Worm (Caenorhabditis elegans): Measurements from ENCODE around the gene ccm-3.

ccm-3 gene

ce11 chrII:10563368-10563767, 43.7 kb downstream of the ccm-3 start, which contains the start of gene cdc-48.1 (continued):
- TF ChIP-seq D2030.7 (GFP tag; IDR thresholded peaks at IDR 0.05) (peak; percentile 99), nfya-1 (tag; optimal IDR thresholded peaks at IDR 0.05; ENCODE audit: borderline replicate concordance, insufficient read depth) (no peak), nhr-90 (tag; optimal IDR thresholded peaks at IDR 0.05) (peak; percentile 97), attf-6 (GFP tag; IDR thresholded peaks at IDR 0.05) (peak; percentile 92), attf-5 (GFP tag; optimal IDR thresholded peaks at IDR 0.05) (peak; percentile 100), Y95B8A.8 (GFP tag; IDR thresholded peaks at IDR 0.05) (peak; percentile 100), Y53F4B.3 (GFP tag; IDR thresholded peaks at IDR 0.05) (peak; percentile 94), lin-54 (GFP tag; optimal IDR thresholded peaks at IDR 0.05) (peak; percentile 100), ztf-28 (GFP tag; IDR thresholded peaks at IDR 0.05) (peak; percentile 97), F49E8.2 (tag; optimal IDR thresholded peaks at IDR 0.05; ENCODE audit: insufficient read depth) (peak; percentile 99), egrh-3 (GFP tag; IDR thresholded peaks at IDR 0.05) (peak; percentile 64; the same call in 1 of the 2 replicates), ztf-25 (GFP tag; IDR thresholded peaks at IDR 0.05) (peak; percentile 94), mel-28 (tag; optimal IDR thresholded peaks at IDR 0.05; ENCODE audit: borderline replicate concordance) (peak; percentile 82), pha-4 (tag; optimal IDR thresholded peaks at IDR 0.05) (peak; percentile 98), ceh-58 (GFP tag; IDR thresholded peaks at IDR 0.05) (0 out of 2 replicates have a peak, but pooled peaks have one; percentile 88), nhr-179 (tag; optimal IDR thresholded peaks at IDR 0.05) (no peak), let-607 (tag; optimal IDR thresholded peaks at IDR 0.05) (peak; percentile 98), T26A5.8 (tag; optimal IDR thresholded peaks at IDR 0.05) (peak; percentile 56), efl-1 (GFP tag; optimal IDR thresholded peaks at IDR 0.05) (peak; percentile 100), ztf-3 (GFP tag; optimal IDR thresholded peaks at IDR 0.05) (peak; percentile 96), ama-1 (optimal IDR thresholded peaks at IDR 0.05) (no peak), ama-1 (GFP tag; optimal IDR thresholded peaks at IDR 0.05) (peak; percentile 76 to 79), rcor-1 (GFP tag; IDR thresholded peaks at IDR 0.05) (peak; percentile 99), ceh-79 (tag; optimal IDR thresholded peaks at IDR 0.05) (peak; percentile 88), snpc-1.3 (tag; optimal IDR thresholded peaks at IDR 0.05; ENCODE audit: insufficient read depth) (peak; percentile 98), F10E7.11 (tag; optimal IDR thresholded peaks at IDR 0.05) (peak; percentile 87), K11D2.4 (GFP tag; IDR thresholded peaks at IDR 0.05) (peak; percentile 100), lin-26 (GFP tag; IDR thresholded peaks at IDR 0.05) (peak; percentile 95), atf-7 (tag; optimal IDR thresholded peaks at IDR 0.05) (peak; percentile 99), lsy-27 (tag; optimal IDR thresholded peaks at IDR 0.05; ENCODE audit: borderline replicate concordance, insufficient read depth) (peak; percentile 70), unc-62 (GFP tag; optimal IDR thresholded peaks at IDR 0.05) (peak; percentile 98), ccch-3 (GFP tag; optimal IDR thresholded peaks at IDR 0.05) (peak; percentile 84), aptf-3 (GFP tag; IDR thresholded peaks at IDR 0.05) (0 out of 2 replicates have a peak, but pooled peaks have one; percentile 69), sptf-2 (GFP tag; optimal IDR thresholded peaks at IDR 0.05) (peak; percentile 20), sdz-38 (tag; optimal IDR thresholded peaks at IDR 0.05) (no peak), him-1 (tag; optimal IDR thresholded peaks at IDR 0.05) (peak; percentile 97), hmg-1.2 (GFP tag; IDR thresholded peaks at IDR 0.05) (peak; percentile 94), dpff-1 (tag; optimal IDR thresholded peaks at IDR 0.05) (peak; percentile 11), ztf-22 (GFP tag; optimal IDR thresholded peaks at IDR 0.05) (peak; percentile 97), F39B2.1 (GFP tag; IDR thresholded peaks at IDR 0.05) (peak; percentile 94), unc-130 (GFP tag; optimal IDR thresholded peaks at IDR 0.05) (peak; percentile 98), tbx-9 (tag; optimal IDR thresholded peaks at IDR 0.05; ENCODE audit: borderline replicate concordance) (no peak), tbp1 (GFP tag; optimal IDR thresholded peaks at IDR 0.05) (peak; percentile 83), lag-1 (GFP tag; IDR thresholded peaks at IDR 0.05) (no peak; the same call in 1 of the 2 replicates), Y67H2A.10 (GFP tag; conservative IDR thresholded peaks at IDR 0.05) (peak; percentile 98), dox-1 (GFP tag; IDR thresholded peaks at IDR 0.05) (peak; percentile 100), B0336.3 (GFP tag; IDR thresholded peaks at IDR 0.05) (peak; percentile 98), F52B5.7 (tag; optimal IDR thresholded peaks at IDR 0.05) (peak; percentile 98), Y79H2A.3 (GFP tag; conservative IDR thresholded peaks at IDR 0.05) (peak; percentile 96)

Measured in whole organism, young adult.